Worm (Caenorhabditis elegans) whole organism, late embryonic: ENCODE data around the gene Y43F4A.4.

Experiments
- C08G9.2 ChIP-seq: sonication (generic microtip); optimal IDR thresholded peaks from 2 replicates; lab custom pipeline; 2016; ENCODE audit warnings: mild to moderate bottlenecking, missing genetic modification characterization, moderate library complexity, missing compliant biosample characterization
- C38D4.7 ChIP-seq: fragments of 200-800 bp; sonication (Bioruptor generic); optimal IDR thresholded peaks from 2 replicates; lab custom pipeline; 2018; ENCODE audit warnings: mild to moderate bottlenecking, missing genetic modification characterization, moderate library complexity, missing compliant biosample characterization
- K02D7.2 ChIP-seq: sonication (generic microtip); optimal IDR thresholded peaks from 2 replicates; lab custom pipeline; 2017; ENCODE audit warnings: mild to moderate bottlenecking, missing genetic modification characterization, missing compliant biosample characterization
- K09A11.1 ChIP-seq: sonication (generic microtip); optimal IDR thresholded peaks from 2 replicates; lab custom pipeline; 2017; ENCODE audit warnings: antibody characterized with exemption, mild to moderate bottlenecking, missing genetic modification characterization, missing compliant biosample characterization; ENCODE audit not compliant: insufficient read depth
- Y22D7AL.16 ChIP-seq: sonication (generic microtip); optimal IDR thresholded peaks from 2 replicates; lab custom pipeline; 2016; ENCODE audit warnings: missing genetic modification characterization, missing compliant biosample characterization
- ceh-14 ChIP-seq: sonication (generic microtip); optimal IDR thresholded peaks from 2 replicates; lab custom pipeline; 2016; ENCODE audit warnings: missing genotype, missing genetic modification characterization, missing compliant biosample characterization
- ceh-18 ChIP-seq: sonication (generic microtip); optimal IDR thresholded peaks from 2 replicates; lab custom pipeline; 2016; ENCODE audit warnings: missing genetic modification characterization, missing compliant biosample characterization
- ceh-2 ChIP-seq: sonication (generic microtip); optimal IDR thresholded peaks from 2 replicates; lab custom pipeline; 2016; ENCODE audit warnings: missing genotype, missing genetic modification characterization, missing compliant biosample characterization
- ceh-22 ChIP-seq: sonication (generic microtip); optimal IDR thresholded peaks from 2 replicates; lab custom pipeline; 2017; ENCODE audit warnings: missing biosample characterization, missing genetic modification characterization
- ceh-30 ChIP-seq: fragments of 150-350 bp; optimal IDR thresholded peaks from 2 replicates; lab custom pipeline; 2014; ENCODE audit warnings: missing biosample characterization, missing genetic modification characterization
- ceh-34 ChIP-seq: sonication (generic microtip); optimal IDR thresholded peaks from 2 replicates; lab custom pipeline; 2016; ENCODE audit warnings: mild to moderate bottlenecking, missing genetic modification characterization, missing compliant biosample characterization
- ceh-48 ChIP-seq: sonication (generic microtip); optimal IDR thresholded peaks from 2 replicates; lab custom pipeline; 2016; ENCODE audit warnings: missing genetic modification characterization, inconsistent platforms, missing compliant biosample characterization
- ceh-6 ChIP-seq: fragments of 200-800 bp; sonication (Bioruptor generic); optimal IDR thresholded peaks from 2 replicates; lab custom pipeline; 2018; ENCODE audit warnings: mild to moderate bottlenecking, missing genetic modification characterization, missing compliant biosample characterization
- che-1 ChIP-seq: sonication (generic microtip); optimal IDR thresholded peaks from 2 replicates; lab custom pipeline; 2016; ENCODE audit warnings: mild to moderate bottlenecking, missing genetic modification characterization, missing compliant biosample characterization
- dmd-4 ChIP-seq: sonication (generic microtip); optimal IDR thresholded peaks from 2 replicates; lab custom pipeline; 2016; ENCODE audit warnings: borderline replicate concordance, missing genetic modification characterization, missing compliant biosample characterization
- dve-1 ChIP-seq: sonication (generic microtip); optimal IDR thresholded peaks from 2 replicates; lab custom pipeline; 2017; ENCODE audit warnings: antibody characterized with exemption, mild to moderate bottlenecking, missing genetic modification characterization, missing compliant biosample characterization
- elt-4 ChIP-seq: sonication (generic microtip); optimal IDR thresholded peaks from 2 replicates; lab custom pipeline; 2016; ENCODE audit warnings: missing genetic modification characterization, missing compliant biosample characterization
- eyg-1 ChIP-seq: sonication (generic microtip); optimal IDR thresholded peaks from 2 replicates; lab custom pipeline; 2016; ENCODE audit warnings: missing genotype, missing genetic modification characterization, missing compliant biosample characterization
- fax-1 ChIP-seq: sonication (generic microtip); optimal IDR thresholded peaks from 2 replicates; lab custom pipeline; 2016; ENCODE audit warnings: missing genotype, missing genetic modification characterization, missing compliant biosample characterization
- fkh-6 ChIP-seq: sonication (generic microtip); optimal IDR thresholded peaks from 2 replicates; lab custom pipeline; 2016; ENCODE audit warnings: missing genetic modification characterization, missing compliant biosample characterization
- gmeb-2 ChIP-seq: sonication (generic microtip); optimal IDR thresholded peaks from 2 replicates; lab custom pipeline; 2016; ENCODE audit warnings: missing genetic modification characterization, inconsistent platforms, missing compliant biosample characterization
- hlh-30 ChIP-seq: sonication (generic microtip); optimal IDR thresholded peaks from 2 replicates; lab custom pipeline; 2017; ENCODE audit warnings: antibody characterized with exemption, missing genetic modification characterization, missing compliant biosample characterization; ENCODE audit not compliant: insufficient read depth
- hlh-6 ChIP-seq: sonication (generic microtip); optimal IDR thresholded peaks from 2 replicates; lab custom pipeline; 2016; ENCODE audit warnings: missing genotype, missing genetic modification characterization, missing compliant biosample characterization
- hlh-8 ChIP-seq: sonication (generic microtip); optimal IDR thresholded peaks from 2 replicates; lab custom pipeline; 2016; ENCODE audit warnings: missing genotype, missing genetic modification characterization, missing compliant biosample characterization
- lim-6 ChIP-seq: sonication (generic microtip); optimal IDR thresholded peaks from 2 replicates; lab custom pipeline; 2016; ENCODE audit warnings: missing genetic modification characterization, missing compliant biosample characterization
- lin-11 ChIP-seq: fragments of 200-800 bp; sonication (Bioruptor generic); optimal IDR thresholded peaks from 2 replicates; lab custom pipeline; 2018; ENCODE audit warnings: mild to moderate bottlenecking, missing genetic modification characterization, missing compliant biosample characterization
- madf-2 ChIP-seq: sonication (generic microtip); optimal IDR thresholded peaks from 2 replicates; lab custom pipeline; 2017; ENCODE audit warnings: missing genetic modification characterization, missing compliant biosample characterization
- nfya-1 ChIP-seq: sonication (generic microtip); optimal IDR thresholded peaks from 2 replicates; lab custom pipeline; 2017; ENCODE audit warnings: missing genetic modification characterization, mild to moderate bottlenecking, missing compliant biosample characterization, antibody characterized with exemption, moderate library complexity
- nhr-232 ChIP-seq: sonication (generic microtip); optimal IDR thresholded peaks from 2 replicates; lab custom pipeline; 2016; ENCODE audit warnings: missing genetic modification characterization, missing compliant biosample characterization
- npax-4 ChIP-seq: sonication (generic microtip); optimal IDR thresholded peaks from 2 replicates; lab custom pipeline; 2016; ENCODE audit warnings: missing genetic modification characterization, missing compliant biosample characterization
- pat-9 ChIP-seq: fragments of 200-800 bp; sonication (Bioruptor generic); optimal IDR thresholded peaks from 2 replicates; lab custom pipeline; 2018; ENCODE audit warnings: mild to moderate bottlenecking, missing genetic modification characterization, moderate library complexity, missing compliant biosample characterization
- pax-1 ChIP-seq: fragments of 150-350 bp; optimal IDR thresholded peaks from 2 replicates; lab custom pipeline; 2014; ENCODE audit warnings: missing biosample characterization, missing genetic modification characterization
- pha-2 ChIP-seq: sonication (generic microtip); optimal IDR thresholded peaks from 2 replicates; lab custom pipeline; 2017; ENCODE audit warnings: mild to moderate bottlenecking, missing genetic modification characterization, missing compliant biosample characterization
- pros-1 ChIP-seq: fragments of 150-350 bp; optimal IDR thresholded peaks from 2 replicates; lab custom pipeline; 2014; ENCODE audit warnings: missing biosample characterization, missing genetic modification reagents, missing genetic modification characterization
- rnt-1 ChIP-seq: sonication (generic microtip); optimal IDR thresholded peaks from 2 replicates; lab custom pipeline; 2016; ENCODE audit warnings: missing genetic modification characterization, missing compliant biosample characterization
- sdc-2 ChIP-seq: sonication (generic microtip); optimal IDR thresholded peaks from 2 replicates; lab custom pipeline; 2016; ENCODE audit warnings: missing genotype, missing genetic modification characterization, missing compliant biosample characterization
- sox-2 ChIP-seq: fragments of 200-800 bp; sonication (Bioruptor generic); IDR thresholded peaks from 2 replicates; pipeline ENCODE4 v1.3.6; 2022; ENCODE audit warnings: missing genetic modification reagents, missing genetic modification characterization, missing compliant biosample characterization
- syd-9 ChIP-seq: sonication (generic microtip); optimal IDR thresholded peaks from 2 replicates; lab custom pipeline; 2016; ENCODE audit warnings: mild to moderate bottlenecking, missing genetic modification characterization, moderate library complexity, missing compliant biosample characterization
- tbx-7 ChIP-seq: sonication (generic microtip); optimal IDR thresholded peaks from 2 replicates; lab custom pipeline; 2016; ENCODE audit warnings: missing genotype, missing genetic modification characterization, missing compliant biosample characterization
- ttx-3 ChIP-seq: sonication (generic microtip); optimal IDR thresholded peaks from 2 replicates; lab custom pipeline; 2016; ENCODE audit warnings: missing genetic modification reagents, missing genetic modification characterization, missing compliant biosample characterization
- unc-3 ChIP-seq, 2 experiments: fragments of 200-800 bp in 1 of 2; sonication (Bioruptor generic) in 1 of 2; sonication (generic microtip) in 1 of 2; conservative IDR thresholded peaks in 1 of 2; optimal IDR thresholded peaks in 1 of 2; 2 replicates each; pipeline versions ENCODE4 v1.3.6 to Lab custom; 2016 to 2022; ENCODE audit warnings: missing compliant biosample characterization in 2 of 2, missing genetic modification characterization in 2 of 2, missing genetic modification reagents in 1 of 2
- unc-42 ChIP-seq: sonication (generic microtip); optimal IDR thresholded peaks from 2 replicates; lab custom pipeline; 2016; ENCODE audit warnings: missing genotype, missing genetic modification characterization, missing compliant biosample characterization
- unc-55 ChIP-seq: sonication (generic microtip); optimal IDR thresholded peaks from 2 replicates; lab custom pipeline; 2017; ENCODE audit warnings: missing biosample characterization, missing genetic modification reagents, missing genetic modification characterization
- unc-86 ChIP-seq: sonication (generic microtip); optimal IDR thresholded peaks from 2 replicates; lab custom pipeline; 2016; ENCODE audit warnings: missing genetic modification characterization, missing compliant biosample characterization
- zip-5 ChIP-seq: sonication (generic microtip); optimal IDR thresholded peaks from 2 replicates; lab custom pipeline; 2016; ENCODE audit warnings: missing genetic modification characterization, missing compliant biosample characterization
- ztf-16 ChIP-seq: sonication (generic microtip); optimal IDR thresholded peaks from 2 replicates; lab custom pipeline; 2017; ENCODE audit warnings: missing genetic modification characterization, missing compliant biosample characterization

Gene Y43F4A.4

DNA sequence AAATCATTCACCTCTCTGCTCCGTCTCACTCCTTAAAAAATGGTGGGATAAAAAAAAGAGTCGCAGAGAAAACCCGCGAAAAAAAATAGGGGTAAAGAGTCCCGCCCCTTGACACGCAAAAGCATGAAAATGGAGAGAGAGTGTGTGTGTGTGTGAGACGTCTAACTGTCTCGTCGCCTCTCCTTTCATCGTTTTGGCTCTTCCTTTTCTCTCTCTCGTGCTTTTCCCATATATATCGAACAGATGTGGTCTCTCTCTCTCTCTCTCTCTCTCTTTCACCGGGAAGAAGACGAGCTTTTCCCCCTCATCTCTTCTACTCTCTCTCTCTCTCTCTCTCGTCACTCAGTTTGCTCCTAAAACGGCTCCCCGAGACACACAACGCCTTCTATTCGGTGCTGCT is 30.4 kb downstream of the Y43F4A.4 start (continued):
- TF ChIP-seq fkh-6 (peak; percentile 10), hlh-8 (no peak), che-1 (no peak), lim-6 (tag; lab: Kevin White, UChicago) (no peak), ceh-18 (tag; lab: Kevin White, UChicago) (peak; percentile 59), syd-9 (tag; lab: Kevin White, UChicago) (no peak), tbx-7 (tag; lab: Kevin White, UChicago) (no peak), dve-1 (tag; lab: Kevin White, UChicago) (peak; percentile 39), ztf-16 (no peak), npax-4 (tag; lab: Kevin White, UChicago) (no peak), nhr-232 (tag; lab: Kevin White, UChicago) (no peak), Y22D7AL.16 (tag; lab: Kevin White, UChicago) (no peak), hlh-30 (peak; percentile 31), zip-5 (tag; lab: Kevin White, UChicago) (no peak), ceh-6 (no peak), ceh-2 (no peak), unc-3 (GFP tag; conservative IDR thresholded peaks at IDR 0.05; lab: Robert Waterston, UW) (no peak), unc-3 (tag; optimal IDR thresholded peaks at IDR 0.05; lab: Kevin White, UChicago) (no peak), hlh-6 (tag; lab: Kevin White, UChicago) (no peak), ceh-34 (tag; lab: Kevin White, UChicago) (no peak), lin-11 (tag; lab: Kevin White, UChicago) (no peak), K02D7.2 (tag; lab: Kevin White, UChicago) (no peak), unc-42 (tag; lab: Kevin White, UChicago) (peak; percentile 78), K09A11.1 (tag; lab: Kevin White, UChicago) (no peak), C08G9.2 (tag; lab: Kevin White, UChicago) (no peak), eyg-1 (tag; lab: Kevin White, UChicago) (no peak), rnt-1 (tag; lab: Kevin White, UChicago) (no peak), ceh-22 (tag; lab: Kevin White, UChicago) (no peak), pha-2 (tag; lab: Kevin White, UChicago) (no peak), fax-1 (tag; lab: Kevin White, UChicago) (no peak), ceh-48 (tag; lab: Kevin White, UChicago) (peak; percentile 13), sox-2 (GFP tag; lab: Robert Waterston, UW) (no peak), ceh-30 (tag; lab: Kevin White, UChicago) (no peak), elt-4 (tag; lab: Kevin White, UChicago) (no peak), nfya-1 (tag; lab: Kevin White, UChicago) (peak; percentile 74), sdc-2 (peak; percentile 3), dmd-4 (tag; lab: Kevin White, UChicago) (no peak), ttx-3 (tag; lab: Kevin White, UChicago) (no peak), pat-9 (no peak), C38D4.7 (GFP tag; lab: Kevin White, UChicago) (no peak), unc-55 (GFP tag; lab: Kevin White, UChicago) (no peak), madf-2 (no peak), ceh-14 (tag; lab: Kevin White, UChicago) (peak; percentile 40), gmeb-2 (tag; lab: Kevin White, UChicago) (no peak), pax-1 (tag; lab: Kevin White, UChicago) (no peak), pros-1 (tag; lab: Kevin White, UChicago) (no peak), unc-86 (no peak)
- TF ChIP-seq, all 69 proteins: peak for 13
